Fruit fly (Drosophila melanogaster) whole organism, prepupa: ENCODE results near the gene topi.
A peak's percentile ranks its signal among the peaks of the same experiment; 100 is the strongest.

ENCODE experiments used
- CG10631 ChIP-seq: fragments of 200-800 bp; sonication (Bioruptor generic); optimal IDR thresholded peaks from 2 replicates; lab custom pipeline; 2016; ENCODE audit warnings: missing biosample characterization, missing genetic modification characterization
- CG10669 ChIP-seq: fragments of 200-800 bp; sonication (Bioruptor generic); optimal IDR thresholded peaks from 3 replicates; lab custom pipeline; 2018; ENCODE audit warnings: missing biosample characterization, mild to moderate bottlenecking, missing genetic modification characterization, moderate library complexity
- CG11762 ChIP-seq: fragments of 200-800 bp; sonication (Bioruptor generic); optimal IDR thresholded peaks from 3 replicates; lab custom pipeline; 2016; ENCODE audit warnings: missing biosample characterization, missing genetic modification characterization; ENCODE audit not compliant: insufficient read depth
- CG15336 ChIP-seq: fragments of 200-800 bp; sonication (Bioruptor generic); IDR thresholded peaks from 2 replicates; pipeline ENCODE4 v1.3.6; 2022; ENCODE audit warnings: missing biosample characterization, missing genetic modification characterization
- CG1621 ChIP-seq: fragments of 200-800 bp; sonication (Bioruptor generic); optimal IDR thresholded peaks from 3 replicates; lab custom pipeline; 2018; ENCODE audit warnings: missing biosample characterization, mild to moderate bottlenecking, missing genetic modification characterization
- CG16779 ChIP-seq: fragments of 200-800 bp; sonication (Bioruptor generic); optimal IDR thresholded peaks from 3 replicates; lab custom pipeline; 2017; ENCODE audit warnings: missing biosample characterization, mild to moderate bottlenecking, missing genetic modification characterization
- CG3032 ChIP-seq: fragments of 200-800 bp; optimal IDR thresholded peaks from 2 replicates; lab custom pipeline; 2019; ENCODE audit warnings: missing biosample characterization, mild to moderate bottlenecking, missing genetic modification characterization, moderate library complexity
- CG31627 ChIP-seq: fragments of 200-800 bp; sonication (Bioruptor generic); optimal IDR thresholded peaks from 3 replicates; lab custom pipeline; 2016; ENCODE audit warnings: missing biosample characterization, missing genetic modification characterization
- CG32006 ChIP-seq: fragments of 200-800 bp; sonication (Bioruptor generic); optimal IDR thresholded peaks from 3 replicates; lab custom pipeline; 2017; ENCODE audit warnings: missing biosample characterization, mild to moderate bottlenecking, missing genetic modification characterization
- CG34406 ChIP-seq: fragments of 200-800 bp; sonication (Bioruptor generic); optimal IDR thresholded peaks from 3 replicates; lab custom pipeline; 2016; ENCODE audit warnings: missing biosample characterization, missing genetic modification characterization
- CG3919 ChIP-seq: fragments of 200-800 bp; sonication (Bioruptor generic); optimal IDR thresholded peaks from 3 replicates; lab custom pipeline; 2016; ENCODE audit warnings: missing biosample characterization, missing genetic modification characterization
- CG6163 ChIP-seq: fragments of 200-800 bp; sonication (Bioruptor generic); IDR thresholded peaks from 3 replicates; pipeline ENCODE4 v1.3.6; 2022; ENCODE audit warnings: missing biosample characterization, missing genetic modification characterization
- CG6792 ChIP-seq: fragments of 200-800 bp; sonication (Bioruptor generic); optimal IDR thresholded peaks from 3 replicates; lab custom pipeline; 2016; ENCODE audit warnings: missing biosample characterization, missing genetic modification characterization
- CG6808 ChIP-seq: fragments of 200-800 bp; sonication (Bioruptor generic); optimal IDR thresholded peaks from 3 replicates; lab custom pipeline; 2017; ENCODE audit warnings: missing biosample characterization, missing genetic modification characterization, mild to moderate bottlenecking, moderate library complexity, missing genetic modification reagents
- CG6854 ChIP-seq: fragments of 200-800 bp; sonication (Bioruptor generic); optimal IDR thresholded peaks from 2 replicates; lab custom pipeline; 2017; ENCODE audit warnings: missing biosample characterization, mild to moderate bottlenecking, missing genetic modification characterization
- CG7368 ChIP-seq: fragments of 200-800 bp; sonication (Bioruptor generic); optimal IDR thresholded peaks from 3 replicates; lab custom pipeline; 2016; ENCODE audit warnings: missing biosample characterization, missing genetic modification characterization
- CG8119 ChIP-seq: fragments of 200-800 bp; sonication (Bioruptor generic); IDR thresholded peaks from 3 replicates; pipeline ENCODE4 v1.3.6; 2022; ENCODE audit warnings: missing biosample characterization, missing genetic modification characterization
- CG8319 ChIP-seq: fragments of 200-800 bp; sonication (Bioruptor generic); optimal IDR thresholded peaks from 3 replicates; lab custom pipeline; 2016; ENCODE audit warnings: missing biosample characterization, missing genetic modification characterization
- CG9139 ChIP-seq: fragments of 200-800 bp; sonication (Bioruptor generic); optimal IDR thresholded peaks from 3 replicates; lab custom pipeline; 2017; ENCODE audit warnings: missing biosample characterization, mild to moderate bottlenecking, missing genetic modification characterization
- Eip75B ChIP-seq: fragments of 200-800 bp; sonication (Bioruptor generic); optimal IDR thresholded peaks from 3 replicates; lab custom pipeline; 2016; ENCODE audit warnings: missing biosample characterization, missing genetic modification characterization
- Eip78C ChIP-seq: fragments of 200-800 bp; sonication (Bioruptor generic); peaks from one replicate; lab custom pipeline; 2016; ENCODE audit warnings: missing biosample characterization, missing genetic modification characterization
- Eip93F ChIP-seq: fragments of 200-800 bp; sonication (Bioruptor generic); optimal IDR thresholded peaks from 2 replicates; lab custom pipeline; 2016; ENCODE audit warnings: missing biosample characterization, mild to moderate bottlenecking, missing genetic modification characterization
- Ets21C ChIP-seq: fragments of 200-800 bp; sonication (Bioruptor generic); optimal IDR thresholded peaks from 3 replicates; lab custom pipeline; 2016; ENCODE audit warnings: missing biosample characterization, missing genetic modification characterization
- Ets96B ChIP-seq: fragments of 200-800 bp; optimal IDR thresholded peaks from 2 replicates; lab custom pipeline; 2019; ENCODE audit warnings: missing biosample characterization, mild to moderate bottlenecking, missing genetic modification characterization, moderate library complexity
- Gug ChIP-seq: fragments of 200-800 bp; sonication (Bioruptor generic); IDR thresholded peaks from 2 replicates; pipeline ENCODE4 v1.3.6; 2022; ENCODE audit warnings: missing biosample characterization, missing genetic modification characterization
- Hr38 ChIP-seq: sonication (Bioruptor generic); optimal IDR thresholded peaks from 2 replicates; lab custom pipeline; 2016; ENCODE audit warnings: missing biosample characterization, missing genetic modification characterization
- Hr39 ChIP-seq: fragments of 200-800 bp; sonication (Bioruptor generic); optimal IDR thresholded peaks from 2 replicates; lab custom pipeline; 2016; ENCODE audit warnings: missing biosample characterization, missing genetic modification characterization
- Hr4 ChIP-seq: fragments of 200-800 bp; sonication (Bioruptor generic); optimal IDR thresholded peaks from 3 replicates; lab custom pipeline; 2016; ENCODE audit warnings: missing biosample characterization, missing genetic modification characterization
- Lpt ChIP-seq: fragments of 200-800 bp; sonication (Bioruptor generic); optimal IDR thresholded peaks from 3 replicates; lab custom pipeline; 2016; ENCODE audit warnings: missing biosample characterization, missing genetic modification characterization
- OdsH ChIP-seq: fragments of 200-800 bp; sonication (Bioruptor generic); optimal IDR thresholded peaks from 3 replicates; lab custom pipeline; 2016; ENCODE audit warnings: missing biosample characterization, missing genetic modification characterization
- Smox ChIP-seq: fragments of 200-800 bp; sonication (Bioruptor generic); optimal IDR thresholded peaks from 3 replicates; lab custom pipeline; 2016; ENCODE audit warnings: missing biosample characterization, missing genetic modification characterization
- Sox102F ChIP-seq: fragments of 200-800 bp; sonication (Bioruptor generic); optimal IDR thresholded peaks from 2 replicates; lab custom pipeline; 2016; ENCODE audit warnings: missing biosample characterization, mild to moderate bottlenecking, missing genetic modification characterization
- Sox14 ChIP-seq: fragments of 200-800 bp; sonication (Bioruptor generic); optimal IDR thresholded peaks from 3 replicates; lab custom pipeline; 2016; ENCODE audit warnings: missing biosample characterization, missing genetic modification characterization
- Sox15 ChIP-seq: fragments of 200-800 bp; sonication (Bioruptor generic); optimal IDR thresholded peaks from 3 replicates; lab custom pipeline; 2016; ENCODE audit warnings: missing biosample characterization, missing genetic modification characterization
- achi ChIP-seq: fragments of 200-800 bp; sonication (Bioruptor generic); optimal IDR thresholded peaks from 3 replicates; lab custom pipeline; 2016; ENCODE audit warnings: missing biosample characterization, missing genetic modification characterization
- dsx ChIP-seq: fragments of 200-800 bp; optimal IDR thresholded peaks from 3 replicates; lab custom pipeline; 2019; ENCODE audit warnings: missing biosample characterization, mild to moderate bottlenecking, missing genetic modification characterization, moderate library complexity; ENCODE audit not compliant: poor library complexity, severe bottlenecking
- eg ChIP-seq: fragments of 200-800 bp; sonication (Bioruptor generic); IDR thresholded peaks from 3 replicates; pipeline ENCODE4 v1.3.6; 2022; ENCODE audit warnings: missing biosample characterization, missing genetic modification characterization
- esn ChIP-seq: fragments of 200-800 bp; sonication (Bioruptor generic); optimal IDR thresholded peaks from 2 replicates; lab custom pipeline; 2016; ENCODE audit warnings: missing biosample characterization, mild to moderate bottlenecking, missing genetic modification characterization, moderate library complexity
- fd59A ChIP-seq: fragments of 200-800 bp; sonication (Bioruptor generic); optimal IDR thresholded peaks from 2 replicates; lab custom pipeline; 2017; ENCODE audit warnings: missing biosample characterization, mild to moderate bottlenecking, missing genetic modification characterization, missing genetic modification reagents
- fd85E ChIP-seq: fragments of 200-800 bp; sonication (Bioruptor generic); optimal IDR thresholded peaks from 3 replicates; lab custom pipeline; 2016; ENCODE audit warnings: missing biosample characterization, missing genetic modification characterization
- fkh ChIP-seq: fragments of 200-800 bp; sonication (Bioruptor generic); optimal IDR thresholded peaks from 3 replicates; lab custom pipeline; 2017; ENCODE audit warnings: missing biosample characterization, mild to moderate bottlenecking, missing genetic modification characterization, moderate library complexity
- lz ChIP-seq: fragments of 200-800 bp; sonication (Bioruptor generic); optimal IDR thresholded peaks from 3 replicates; lab custom pipeline; 2016; ENCODE audit warnings: missing biosample characterization, missing genetic modification characterization
- net ChIP-seq: fragments of 200-800 bp; sonication (Bioruptor generic); optimal IDR thresholded peaks from 3 replicates; lab custom pipeline; 2016; ENCODE audit warnings: missing biosample characterization, missing genetic modification characterization
- salr ChIP-seq, 2 experiments: fragments of 200-800 bp; sonication (Bioruptor generic); optimal IDR thresholded peaks; 3 replicates each; lab custom pipeline; 2016 to 2018; ENCODE audit warnings: missing biosample characterization in 2 of 2, missing genetic modification characterization in 2 of 2, mild to moderate bottlenecking in 1 of 2
- spab ChIP-seq: fragments of 200-800 bp; sonication (Bioruptor generic); optimal IDR thresholded peaks from 2 replicates; lab custom pipeline; 2017; ENCODE audit warnings: missing biosample characterization, mild to moderate bottlenecking, missing genetic modification characterization, missing genetic modification reagents
- ss ChIP-seq, 2 experiments: fragments of 200-800 bp; sonication (Bioruptor generic); optimal IDR thresholded peaks; 2 replicates in 1 of 2; 3 replicates in 1 of 2; lab custom pipeline; 2017 to 2018; ENCODE audit warnings: mild to moderate bottlenecking in 2 of 2, missing biosample characterization in 2 of 2, missing genetic modification characterization in 2 of 2, moderate library complexity in 1 of 2
- svp ChIP-seq: fragments of 200-800 bp; sonication (Bioruptor generic); peaks from one replicate; lab custom pipeline; 2016; ENCODE audit warnings: missing biosample characterization, missing genetic modification characterization

topi gene

dm6 chr3R:9784341-9785062, 9.6 kb downstream of the topi start, which contains the start of the genes MtnA and CG8500:
MtnA (minus strand) TSS chr3R:9784370.
CG8500 (plus strand) TSS chr3R:9784653.
- TF ChIP-seq ss (GFP tag; optimal IDR thresholded peaks at IDR 0.05; lab: Kevin White, UChicago), result peak in 1 of 2 experiments; percentile 18
- TF ChIP-seq CG8319, result no peak
- no peak for TF ChIP-seq CG16779
- no peak for TF ChIP-seq Hr4 (GFP tag; lab: Kevin White, UChicago)
- TF ChIP-seq Lpt, result no peak
- peak; percentile 70 for TF ChIP-seq svp (GFP tag; lab: Kevin White, UChicago)
- TF ChIP-seq Sox14 (GFP tag; lab: Kevin White, UChicago), result no peak
- no peak for TF ChIP-seq CG3032
- no peak for TF ChIP-seq fd85E (GFP tag; lab: Kevin White, UChicago)
- TF ChIP-seq Gug (GFP tag; lab: Robert Waterston, UW), result no peak
- TF ChIP-seq CG10631, result no peak
- 0 out of 2 replicates have a peak, but pooled peaks have one; percentile 16 for TF ChIP-seq CG15336

dm6 chr3R:9791177-9791806, 16.4 kb downstream of the topi start, which contains the start of the genes CG12945 and CG8507:
CG12945 (minus strand) TSS chr3R:9791221.
CG8507 (plus strand) TSS chr3R:9791483.
- TF ChIP-seq Sox15 (GFP tag; lab: Kevin White, UChicago) (peak; percentile 13), CG6163 (GFP tag; lab: Robert Waterston, UW) (no peak), OdsH (GFP tag; lab: Kevin White, UChicago) (no peak), lz (GFP tag; lab: Kevin White, UChicago) (peak; percentile 65), CG10631 (no peak), Eip93F (no peak), spab (no peak), CG6808 (GFP tag; lab: Kevin White, UChicago) (no peak), CG9139 (GFP tag; lab: Kevin White, UChicago) (no peak), Smox (GFP tag; lab: Kevin White, UChicago) (no peak), Sox14 (GFP tag; lab: Kevin White, UChicago) (peak; percentile 76), fd85E (GFP tag; lab: Kevin White, UChicago) (no peak), Lpt (no peak), CG7368 (GFP tag; lab: Kevin White, UChicago) (no peak), CG10669 (GFP tag; lab: Kevin White, UChicago) (no peak), eg (no peak), Hr38 (no peak), CG6792 (no peak), esn (GFP tag; lab: Kevin White, UChicago) (peak; percentile 71), salr (GFP tag; optimal IDR thresholded peaks at IDR 0.05; lab: Kevin White, UChicago) (no peak), net (GFP tag; lab: Kevin White, UChicago) (no peak), CG15336 (no peak), CG1621 (tag; lab: Kevin White, UChicago) (no peak), fd59A (no peak), CG32006 (no peak), CG34406 (GFP tag; lab: Kevin White, UChicago) (no peak), Ets21C (GFP tag; lab: Kevin White, UChicago) (no peak), CG3919 (GFP tag; lab: Kevin White, UChicago) (no peak), CG6854 (GFP tag; lab: Kevin White, UChicago) (no peak), CG16779 (no peak), Hr39 (GFP tag; lab: Kevin White, UChicago) (peak; percentile 68), Sox102F (GFP tag; lab: Kevin White, UChicago) (no peak), dsx (GFP tag; lab: Kevin White, UChicago) (no peak), Eip78C (GFP tag; lab: Kevin White, UChicago) (peak; percentile 83), CG11762 (no peak), achi (GFP tag; lab: Kevin White, UChicago) (no peak), CG3032 (peak; percentile 58), CG31627 (GFP tag; lab: Kevin White, UChicago) (peak; percentile 58), svp (GFP tag; lab: Kevin White, UChicago) (no peak), Ets96B (tag; lab: Kevin White, UChicago) (peak; percentile 38), CG8119 (GFP tag; lab: Robert Waterston, UW) (no peak), Eip75B (no peak), fkh (no peak)
